Fruit fly (Drosophila melanogaster): ENCODE results near the gene Dtd.

DNA sequence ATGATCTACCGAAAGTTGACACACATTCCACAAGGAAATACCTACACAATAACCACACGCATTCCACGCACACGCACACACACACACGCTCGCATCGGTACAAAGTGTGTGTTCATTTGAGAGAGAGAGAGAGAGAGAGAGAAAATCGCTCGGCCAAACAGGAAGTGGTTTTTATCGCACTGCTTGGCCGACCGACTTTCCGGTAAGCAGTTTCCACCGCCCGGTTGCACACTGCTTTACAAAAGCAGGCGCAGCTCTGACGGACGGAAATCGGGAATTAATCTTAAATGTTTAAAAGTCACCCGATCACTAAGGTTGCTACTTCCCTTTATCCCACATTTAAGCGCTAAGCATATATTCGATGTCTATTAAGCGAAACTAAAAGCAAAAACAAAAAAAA lies 37.1 kb upstream of the Dtd start:
- TF ChIP-seq CG3919 (GFP tag; optimal IDR thresholded peaks at IDR 0.05) (no peak), OdsH (GFP tag; optimal IDR thresholded peaks at IDR 0.05) (no peak), Eip93F (GFP tag; optimal IDR thresholded peaks at IDR 0.05) (no peak), CG4318 (GFP tag; optimal IDR thresholded peaks at IDR 0.05) (no peak), CG1621 (tag; optimal IDR thresholded peaks at IDR 0.05) (no peak), esn (GFP tag; optimal IDR thresholded peaks at IDR 0.05) (no peak), CG8119 (GFP tag; IDR thresholded peaks at IDR 0.05) (no peak), Gug (GFP tag; IDR thresholded peaks at IDR 0.05) (no peak), CG6163 (GFP tag; IDR thresholded peaks at IDR 0.05) (no peak; the same call in 2 of the 3 replicates), CG11294 (GFP tag; IDR thresholded peaks at IDR 0.05) (no peak), CG3032 (tag; optimal IDR thresholded peaks at IDR 0.05) (no peak), Hr4 (GFP tag; optimal IDR thresholded peaks at IDR 0.05) (no peak), Sox14 (GFP tag; optimal IDR thresholded peaks at IDR 0.05) (no peak)
